Fruit fly (Drosophila melanogaster) whole organism, embryonic: ENCODE data around the gene zuc.

Experiments
- CG17328 ChIP-seq: fragments of 200-800 bp; sonication (Bioruptor generic); IDR thresholded peaks from 2 replicates; pipeline ENCODE4 v1.3.6; 2022; ENCODE audit warnings: missing biosample characterization, missing genetic modification characterization
- CG30020 ChIP-seq: fragments of 200-800 bp; optimal IDR thresholded peaks from 2 replicates; lab custom pipeline; 2019; ENCODE audit warnings: missing biosample characterization, mild to moderate bottlenecking, missing genetic modification characterization, moderate library complexity
- CG4730 ChIP-seq: fragments of 200-800 bp; sonication (Bioruptor generic); IDR thresholded peaks from 2 replicates; pipeline ENCODE4 v1.3.6; 2022; ENCODE audit warnings: missing biosample characterization, missing genetic modification characterization
- CG5245 ChIP-seq: fragments of 200-800 bp; sonication (Bioruptor generic); optimal IDR thresholded peaks from 3 replicates; lab custom pipeline; 2016; ENCODE audit warnings: missing biosample characterization, missing genetic modification characterization
- CG6854 ChIP-seq: fragments of 200-800 bp; sonication (Bioruptor generic); optimal IDR thresholded peaks from 3 replicates; lab custom pipeline; 2017; ENCODE audit warnings: missing biosample characterization, mild to moderate bottlenecking, missing genetic modification characterization
- CG7357 ChIP-seq: fragments of 200-800 bp; sonication (Bioruptor generic); IDR thresholded peaks from 3 replicates; pipeline ENCODE4 v1.3.6; 2022; ENCODE audit warnings: missing biosample characterization, missing genetic modification characterization
- Oli ChIP-seq: fragments of 200-800 bp; sonication (Bioruptor generic); optimal IDR thresholded peaks from 2 replicates; lab custom pipeline; 2018; ENCODE audit warnings: missing biosample characterization, mild to moderate bottlenecking, missing genetic modification characterization, moderate library complexity
- abd-A ChIP-seq: fragments of 200-800 bp; sonication (Bioruptor generic); optimal IDR thresholded peaks from 3 replicates; lab custom pipeline; 2019; ENCODE audit warnings: missing biosample characterization, mild to moderate bottlenecking, missing genetic modification characterization, moderate library complexity
- bsh ChIP-seq, 2 experiments: fragments of 200-800 bp; sonication (Bioruptor generic); optimal IDR thresholded peaks; 2 replicates each; lab custom pipeline; 2017 to 2018; ENCODE audit warnings: mild to moderate bottlenecking in 2 of 2, missing biosample characterization in 2 of 2, missing genetic modification characterization in 2 of 2, moderate library complexity in 1 of 2
- cad ChIP-seq: fragments of >200 bp; optimal IDR thresholded peaks from 2 replicates; lab custom pipeline; 2017; ENCODE audit warnings: missing biosample characterization, missing genetic modification characterization
- chif ChIP-seq, 2 experiments: fragments of 200-800 bp; sonication (Bioruptor generic); optimal IDR thresholded peaks; 3 replicates each; lab custom pipeline; 2016; ENCODE audit warnings: missing biosample characterization in 2 of 2, missing genetic modification characterization in 2 of 2
- gem ChIP-seq: fragments of 200-800 bp; sonication (Bioruptor generic); optimal IDR thresholded peaks from 2 replicates; lab custom pipeline; 2019; ENCODE audit warnings: missing biosample characterization, mild to moderate bottlenecking, missing genetic modification characterization, moderate library complexity
- h ChIP-seq: fragments of >200 bp; optimal IDR thresholded peaks from 2 replicates; lab custom pipeline; 2017
- hth ChIP-seq: fragments of >200 bp; optimal IDR thresholded peaks from 2 replicates; lab custom pipeline; 2017; ENCODE audit warnings: inconsistent platforms
- pan ChIP-seq, 4 experiments: fragments of >200 bp in 3 of 4; fragments of 200-800 bp in 1 of 4; sonication (Bioruptor generic) in 1 of 4; optimal IDR thresholded peaks in 3 of 4; IDR thresholded peaks in 1 of 4; 2 replicates each; pipeline versions ENCODE4 v1.3.6 to Lab custom; 2017 to 2022; ENCODE audit warnings: missing biosample characterization in 2 of 4, missing genetic modification characterization in 2 of 4, mixed read lengths in 1 of 4
- pum ChIP-seq: fragments of 200-800 bp; sonication (Bioruptor generic); optimal IDR thresholded peaks from 2 replicates; lab custom pipeline; 2016; ENCODE audit warnings: missing biosample characterization, missing genetic modification characterization
- ranshi ChIP-seq: fragments of 200-800 bp; sonication (Bioruptor generic); IDR thresholded peaks from 2 replicates; pipeline ENCODE4 v1.3.6; 2022; ENCODE audit warnings: missing biosample characterization, missing genetic modification characterization
- slou ChIP-seq: fragments of 200-800 bp; sonication (Bioruptor generic); optimal IDR thresholded peaks from 3 replicates; lab custom pipeline; 2016; ENCODE audit warnings: missing biosample characterization, missing genetic modification characterization
- twi ChIP-seq: fragments of 200-800 bp; optimal IDR thresholded peaks from 2 replicates; lab custom pipeline; 2019; ENCODE audit warnings: missing biosample characterization, mild to moderate bottlenecking, missing genetic modification characterization, moderate library complexity

zuc gene

dm6 chr2L:11940620-11941019, 49.1 kb downstream of the zuc start (continued):
- TF ChIP-seq cad (GFP tag; lab: Kevin White, UChicago) (no peak), Oli (tag; lab: Kevin White, UChicago) (no peak), twi (tag; lab: Kevin White, UChicago) (no peak), h (lab: Kevin White, UChicago) (no peak), chif (GFP tag; optimal IDR thresholded peaks at IDR 0.05; lab: Kevin White, UChicago) (no peak), slou (no peak), bsh (GFP tag; optimal IDR thresholded peaks at IDR 0.05; lab: Kevin White, UChicago) (no peak), abd-A (tag; lab: Kevin White, UChicago) (no peak), pum (GFP tag; lab: Kevin White, UChicago) (no peak), ranshi (GFP tag; lab: Robert Waterston, UW) (no peak), hth (lab: Kevin White, UChicago) (no peak), CG7357 (no peak), CG5245 (no peak), CG6854 (GFP tag; lab: Kevin White, UChicago) (no peak), CG30020 (no peak), pan (optimal IDR thresholded peaks at IDR 0.05; lab: Kevin White, UChicago) (no peak), pan (GFP tag; optimal IDR thresholded peaks at IDR 0.05 in 1 of 2, IDR thresholded peaks at IDR 0.05 in 1 of 2) (no peak), gem (tag; lab: Kevin White, UChicago) (peak; percentile 52), CG17328 (GFP tag; lab: Robert Waterston, UW) (no peak), CG4730 (GFP tag; lab: Robert Waterston, UW) (no peak)
